Worm (Caenorhabditis elegans) whole organism, L1 larva: ENCODE measurements around the gene fbxb-9.

Experiments
- C04F5.9 ChIP-seq: sonication (generic microtip); optimal IDR thresholded peaks from 2 replicates; lab custom pipeline; 2016; ENCODE audit warnings: missing genetic modification characterization, missing compliant biosample characterization
- F16B12.6 ChIP-seq: fragments of 150-350 bp; optimal IDR thresholded peaks from 2 replicates; lab custom pipeline; 2014; ENCODE audit warnings: missing biosample characterization, missing genetic modification characterization
- aha-1 ChIP-seq: fragments of 150-350 bp; optimal IDR thresholded peaks from 2 replicates; lab custom pipeline; 2014; ENCODE audit warnings: missing biosample characterization, missing genetic modification characterization
- aly-2 ChIP-seq: fragments of 150-350 bp; optimal IDR thresholded peaks from 2 replicates; lab custom pipeline; 2014; ENCODE audit warnings: missing biosample characterization, missing genetic modification characterization
- blmp-1 ChIP-seq: fragments of 150-350 bp; optimal IDR thresholded peaks from 2 replicates; lab custom pipeline; 2014; ENCODE audit warnings: missing biosample characterization, missing genetic modification characterization
- ceh-82 ChIP-seq, 3 experiments: fragments of 150-350 bp in 1 of 3; sonication (generic microtip) in 2 of 3; optimal IDR thresholded peaks; 2 replicates each; lab custom pipeline; 2014 to 2017; ENCODE audit warnings: missing biosample characterization in 3 of 3, missing genetic modification characterization in 3 of 3
- ceh-88 ChIP-seq: fragments of 200-800 bp; sonication (Bioruptor generic); IDR thresholded peaks from 2 replicates; pipeline ENCODE4 v1.3.6; 2022; ENCODE audit warnings: missing genetic modification characterization, missing compliant biosample characterization
- ceh-90 ChIP-seq: sonication (generic microtip); optimal IDR thresholded peaks from 2 replicates; lab custom pipeline; 2016; ENCODE audit warnings: missing genetic modification characterization, missing compliant biosample characterization
- dpl-1 ChIP-seq, 3 experiments: fragments of 150-350 bp in 2 of 3; sonication (generic microtip) in 1 of 3; optimal IDR thresholded peaks; 2 replicates each; lab custom pipeline; 2014 to 2017; ENCODE audit warnings: missing biosample characterization in 3 of 3, missing genetic modification characterization in 3 of 3, missing genetic modification reagents in 3 of 3
- efl-1 ChIP-seq, 4 experiments: fragments of 150-350 bp; optimal IDR thresholded peaks in 3 of 4; peaks in 1 of 4; 1 replicate in 1 of 4; 2 replicates in 3 of 4; lab custom pipeline; 2014; ENCODE audit warnings: missing biosample characterization in 2 of 4, missing genetic modification characterization in 2 of 4, missing genetic modification reagents in 2 of 4
- egl-13 ChIP-seq: sonication (generic microtip); optimal IDR thresholded peaks from 2 replicates; lab custom pipeline; 2016; ENCODE audit warnings: missing genotype, missing genetic modification reagents, missing genetic modification characterization, missing compliant biosample characterization
- egl-27 ChIP-seq, 2 experiments: fragments of 150-350 bp in 1 of 2; sonication (generic microtip); optimal IDR thresholded peaks; 3 replicates each; lab custom pipeline; 2017 to 2018; ENCODE audit warnings: missing biosample characterization in 2 of 2, missing genetic modification characterization in 2 of 2, missing genetic modification reagents in 2 of 2
- elt-2 ChIP-seq: sonication (generic microtip); optimal IDR thresholded peaks from 2 replicates; lab custom pipeline; 2016; ENCODE audit warnings: missing genetic modification characterization, mild to moderate bottlenecking, inconsistent platforms, missing compliant biosample characterization, missing genetic modification reagents
- elt-3 ChIP-seq, 6 experiments: fragments of 150-350 bp in 1 of 6; sonication (generic microtip); optimal IDR thresholded peaks; 2 replicates each; lab custom pipeline; 2017 to 2018; ENCODE audit warnings: missing biosample characterization in 6 of 6, missing genetic modification characterization in 6 of 6, inconsistent platforms in 1 of 6
- ets-5 ChIP-seq: fragments of 200-800 bp; sonication (Bioruptor generic); IDR thresholded peaks from 2 replicates; pipeline ENCODE4 v1.3.6; 2022; ENCODE audit warnings: missing genetic modification characterization, missing compliant biosample characterization
- fkh-4 ChIP-seq: sonication (generic microtip); optimal IDR thresholded peaks from 2 replicates; lab custom pipeline; 2016; ENCODE audit warnings: missing compliant biosample characterization, missing genetic modification characterization, borderline replicate concordance
- fos-1 ChIP-seq: fragments of 150-350 bp; optimal IDR thresholded peaks from 2 replicates; lab custom pipeline; 2014; ENCODE audit warnings: missing biosample characterization, missing genetic modification characterization
- grh-1 ChIP-seq: fragments of 200-800 bp; sonication (Bioruptor generic); IDR thresholded peaks from 2 replicates; pipeline ENCODE4 v1.3.6; 2022; ENCODE audit warnings: missing genetic modification reagents, missing genetic modification characterization, missing compliant biosample characterization
- hlh-17 ChIP-seq: fragments of 200-800 bp; sonication (Bioruptor generic); optimal IDR thresholded peaks from 2 replicates; lab custom pipeline; 2018; ENCODE audit warnings: missing genetic modification characterization, mild to moderate bottlenecking, missing compliant biosample characterization, moderate library complexity, borderline replicate concordance
- hpl-2 ChIP-seq: fragments of 150-350 bp; optimal IDR thresholded peaks from 2 replicates; lab custom pipeline; 2014; ENCODE audit warnings: missing biosample characterization, missing genetic modification reagents, missing genetic modification characterization
- isw-1 ChIP-seq: fragments of 200-800 bp; sonication (Bioruptor generic); IDR thresholded peaks from 2 replicates; pipeline ENCODE4 v1.3.6; 2022; ENCODE audit warnings: missing genetic modification characterization, missing compliant biosample characterization
- jun-1 ChIP-seq: fragments of 150-350 bp; optimal IDR thresholded peaks from 2 replicates; lab custom pipeline; 2014; ENCODE audit warnings: missing biosample characterization, missing genetic modification reagents, missing genetic modification characterization
- lin-14 ChIP-seq: fragments of 200-800 bp; sonication (Bioruptor generic); optimal IDR thresholded peaks from 2 replicates; lab custom pipeline; 2018; ENCODE audit warnings: mild to moderate bottlenecking, missing genetic modification characterization, moderate library complexity, missing compliant biosample characterization
- lin-35 ChIP-seq, 2 experiments: fragments of 150-350 bp; optimal IDR thresholded peaks; 2 replicates each; lab custom pipeline; 2014; ENCODE audit warnings: missing biosample characterization in 2 of 2, missing genetic modification characterization in 2 of 2, missing genetic modification reagents in 2 of 2
- lin-39 ChIP-seq: fragments of 150-350 bp; optimal IDR thresholded peaks from 2 replicates; lab custom pipeline; 2014; ENCODE audit warnings: missing biosample characterization, missing genetic modification reagents, missing genetic modification characterization
- lsy-2 ChIP-seq, 2 experiments: fragments of 150-350 bp; optimal IDR thresholded peaks; 2 replicates each; lab custom pipeline; 2014; ENCODE audit warnings: missing biosample characterization in 2 of 2, missing genetic modification characterization in 2 of 2
- mab-9 ChIP-seq: fragments of 200-800 bp; sonication (Bioruptor generic); IDR thresholded peaks from 2 replicates; pipeline ENCODE4 v1.3.6; 2022; ENCODE audit warnings: missing genetic modification reagents, missing genetic modification characterization, missing compliant biosample characterization
- mef-2 ChIP-seq: fragments of 150-350 bp; optimal IDR thresholded peaks from 2 replicates; lab custom pipeline; 2014; ENCODE audit warnings: missing biosample characterization, missing genetic modification characterization
- mep-1 ChIP-seq: fragments of 150-350 bp; optimal IDR thresholded peaks from 2 replicates; lab custom pipeline; 2014; ENCODE audit warnings: missing biosample characterization, missing genetic modification characterization
- nhr-20 ChIP-seq: sonication (generic microtip); optimal IDR thresholded peaks from 2 replicates; lab custom pipeline; 2016; ENCODE audit warnings: mild to moderate bottlenecking, missing genetic modification characterization, missing compliant biosample characterization
- nhr-76 ChIP-seq: sonication (generic microtip); optimal IDR thresholded peaks from 2 replicates; lab custom pipeline; 2017; ENCODE audit warnings: missing biosample characterization, missing genetic modification characterization
- nhr-85 ChIP-seq: sonication (generic microtip); peaks from one replicate; lab custom pipeline; 2016; ENCODE audit warnings: missing genetic modification characterization, inconsistent platforms, missing compliant biosample characterization
- nhr-90 ChIP-seq: sonication (generic microtip); optimal IDR thresholded peaks from 2 replicates; lab custom pipeline; 2016; ENCODE audit warnings: mild to moderate bottlenecking, missing genetic modification characterization, missing compliant biosample characterization; ENCODE audit not compliant: poor library complexity
- pqm-1 ChIP-seq: sonication (generic microtip); optimal IDR thresholded peaks from 3 replicates; lab custom pipeline; 2017; ENCODE audit warnings: missing biosample characterization, missing genetic modification characterization
- rnt-1 ChIP-seq: sonication (generic microtip); optimal IDR thresholded peaks from 2 replicates; lab custom pipeline; 2016; ENCODE audit warnings: mild to moderate bottlenecking, missing genetic modification characterization, moderate library complexity, missing compliant biosample characterization
- snpc-4 ChIP-seq: fragments of 150-350 bp; optimal IDR thresholded peaks from 2 replicates; lab custom pipeline; 2014; ENCODE audit warnings: missing biosample characterization, missing genetic modification characterization
- snu-23 ChIP-seq: sonication (generic microtip); optimal IDR thresholded peaks from 2 replicates; lab custom pipeline; 2016; ENCODE audit warnings: missing genetic modification characterization, missing compliant biosample characterization
- sup-37 ChIP-seq: fragments of 200-800 bp; sonication (Bioruptor generic); optimal IDR thresholded peaks from 2 replicates; lab custom pipeline; 2018; ENCODE audit warnings: mild to moderate bottlenecking, missing genetic modification characterization, missing compliant biosample characterization
- tlp-1 ChIP-seq: fragments of 150-350 bp; optimal IDR thresholded peaks from 2 replicates; lab custom pipeline; 2014; ENCODE audit warnings: missing biosample characterization, missing genetic modification characterization
- unc-130 ChIP-seq: fragments of 150-350 bp; optimal IDR thresholded peaks from 2 replicates; lab custom pipeline; 2017; ENCODE audit warnings: missing biosample characterization, missing genetic modification characterization, inconsistent platforms
- unc-98 ChIP-seq: fragments of 200-800 bp; sonication (Bioruptor generic); IDR thresholded peaks from 2 replicates; pipeline ENCODE4 v1.3.6; 2022; ENCODE audit warnings: missing genetic modification characterization, missing compliant biosample characterization
- vab-15 ChIP-seq: sonication (generic microtip); optimal IDR thresholded peaks from 2 replicates; lab custom pipeline; 2017; ENCODE audit warnings: missing genotype, mild to moderate bottlenecking, missing genetic modification characterization, missing compliant biosample characterization
- xbp-1 ChIP-seq: sonication (generic microtip); optimal IDR thresholded peaks from 2 replicates; lab custom pipeline; 2016; ENCODE audit warnings: missing genetic modification characterization, missing compliant biosample characterization
- ztf-11 ChIP-seq, 2 experiments: sonication (generic microtip); optimal IDR thresholded peaks; 2 replicates each; lab custom pipeline; 2016 to 2017; ENCODE audit warnings: missing genetic modification characterization in 2 of 2, missing biosample characterization in 1 of 2, missing compliant biosample characterization in 1 of 2
- ztf-4 ChIP-seq: fragments of 150-350 bp; optimal IDR thresholded peaks from 2 replicates; lab custom pipeline; 2014; ENCODE audit warnings: missing biosample characterization, missing genetic modification characterization

fbxb-9 gene

DNA sequence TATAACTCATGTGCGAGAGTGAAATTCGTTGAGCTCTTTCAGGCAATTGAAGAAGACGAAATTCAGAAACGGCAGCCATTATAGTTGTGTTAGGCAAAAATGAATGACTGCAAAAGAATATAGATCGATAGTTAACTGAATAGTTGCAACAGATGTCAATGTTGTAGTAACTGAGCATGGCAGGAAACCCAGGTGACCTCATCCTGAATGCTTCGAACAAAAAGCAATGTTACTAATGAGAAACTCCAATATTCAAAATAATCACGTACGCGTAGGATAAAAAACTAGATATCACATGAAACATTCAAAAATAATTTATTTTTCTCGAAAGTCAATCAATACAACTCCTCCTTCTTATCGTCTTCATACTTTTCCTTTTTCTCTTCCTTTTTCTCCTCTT lies at the start of gene fbxb-9:
Gene fbxb-9 (minus strand): TSS at position 101 of the 400 bp plus-strand sequence.
- TF ChIP-seq aha-1 (tag; lab: Kevin White, UChicago) (no peak), hlh-17 (GFP tag; lab: Kevin White, UChicago) (no peak), jun-1 (tag; lab: Kevin White, UChicago) (no peak), lin-35 (GFP tag; optimal IDR thresholded peaks at IDR 0.05; lab: Kevin White, UChicago) (no peak), dpl-1 (GFP tag; optimal IDR thresholded peaks at IDR 0.05; lab: Kevin White, UChicago) (no peak), vab-15 (tag; lab: Kevin White, UChicago) (no peak), fos-1 (tag; lab: Kevin White, UChicago) (no peak), mab-9 (GFP tag; lab: Robert Waterston, UW) (no peak)

DNA sequence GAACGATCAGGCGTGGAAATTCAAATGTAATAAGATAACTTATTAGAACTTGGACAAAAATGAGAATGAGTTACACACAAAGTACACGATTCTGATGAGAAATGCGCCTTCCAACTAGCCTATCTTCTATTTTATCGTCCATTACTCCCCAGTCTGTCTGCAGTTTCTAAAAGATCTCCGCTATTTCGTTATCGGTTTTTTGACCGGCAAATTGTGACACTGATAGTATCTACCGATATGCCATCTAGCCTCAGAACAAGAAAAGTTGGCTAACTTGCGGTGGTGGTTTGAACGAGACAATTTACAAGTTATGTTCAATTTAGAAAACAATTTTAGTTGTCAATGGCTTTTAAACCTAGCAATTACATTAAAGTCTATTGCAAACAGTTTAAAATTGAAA lies 49.2 kb upstream of the fbxb-9 start:
- TF ChIP-seq lin-14 (GFP tag; lab: Kevin White, UChicago) (peak; percentile 78), unc-130 (tag; lab: Kevin White, UChicago) (peak; percentile 21), nhr-20 (tag; lab: Kevin White, UChicago) (peak; percentile 23), blmp-1 (tag; lab: Kevin White, UChicago) (peak; percentile 52), ceh-88 (GFP tag; lab: Robert Waterston, UW) (no peak), rnt-1 (tag; lab: Kevin White, UChicago) (peak; percentile 9), lin-35 (GFP tag; optimal IDR thresholded peaks at IDR 0.05; lab: Kevin White, UChicago) (peak in 1 of 2 experiments; percentile 29), C04F5.9 (tag; lab: Kevin White, UChicago) (no peak), ceh-82 (tag; optimal IDR thresholded peaks at IDR 0.05; lab: Kevin White, UChicago) (peak in 1 of 3 experiments; percentile 0), elt-3 (tag; optimal IDR thresholded peaks at IDR 0.05; lab: Kevin White, UChicago) (peak in 2 of 6 experiments; percentile 46 to 57), elt-2 (peak; percentile 44), isw-1 (GFP tag; lab: Robert Waterston, UW) (no peak), egl-13 (no peak), tlp-1 (tag; lab: Kevin White, UChicago) (peak; percentile 69), nhr-85 (tag; lab: Kevin White, UChicago) (peak; percentile 71), snu-23 (GFP tag; lab: Kevin White, UChicago) (peak; percentile 13), mep-1 (tag; lab: Kevin White, UChicago) (peak; percentile 10)

DNA sequence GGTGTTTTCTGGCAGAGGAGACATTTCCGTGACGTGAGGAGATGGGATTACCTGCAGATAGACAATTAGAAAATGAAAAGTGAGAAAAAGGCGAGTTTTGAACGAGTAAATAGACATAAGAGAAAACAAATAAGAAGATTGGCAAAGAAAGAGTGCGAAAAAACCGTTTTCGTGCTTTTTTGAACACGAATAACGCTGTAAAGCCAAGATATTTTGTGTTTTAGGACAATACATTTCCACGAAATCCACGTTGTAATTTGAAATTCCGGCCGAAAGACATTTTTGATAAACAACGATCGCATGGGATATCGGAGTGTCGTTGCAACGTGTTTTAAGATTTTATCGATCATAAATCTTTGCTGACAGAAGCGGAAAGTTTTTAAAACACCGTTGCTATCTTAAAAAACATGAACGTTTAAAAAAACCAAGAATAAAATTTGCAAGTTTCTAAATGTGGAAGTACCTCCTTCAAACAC lies 48.5 kb upstream of the fbxb-9 start, which contains the start of gene adk-1:
Gene adk-1 (minus strand): TSS at position 51 of the 476 bp plus-strand sequence.
- TF ChIP-seq mab-9 (GFP tag; lab: Robert Waterston, UW) (no peak), lin-39 (no peak), tlp-1 (tag; lab: Kevin White, UChicago) (no peak), nhr-90 (no peak), egl-27 (tag; optimal IDR thresholded peaks at IDR 0.05; lab: Kevin White, UChicago) (no peak), hlh-17 (GFP tag; lab: Kevin White, UChicago) (no peak), lsy-2 (tag; optimal IDR thresholded peaks at IDR 0.05; lab: Kevin White, UChicago) (peak; percentile 11 to 49), ztf-4 (tag; lab: Kevin White, UChicago) (no peak), xbp-1 (tag; lab: Kevin White, UChicago) (peak; percentile 2), grh-1 (no peak), fkh-4 (tag; lab: Kevin White, UChicago) (no peak), ets-5 (GFP tag; lab: Robert Waterston, UW) (no peak), ceh-90 (no peak), elt-3 (tag; optimal IDR thresholded peaks at IDR 0.05; lab: Kevin White, UChicago) (no peak), dpl-1 (GFP tag; optimal IDR thresholded peaks at IDR 0.05; lab: Kevin White, UChicago) (peak in 2 of 3 experiments; percentile 57 to 75), egl-13 (no peak), ztf-11 (tag; optimal IDR thresholded peaks at IDR 0.05; lab: Kevin White, UChicago) (no peak), nhr-76 (tag; lab: Kevin White, UChicago) (no peak), sup-37 (GFP tag; lab: Kevin White, UChicago) (no peak), hpl-2 (no peak), snpc-4 (tag; lab: Kevin White, UChicago) (no peak), efl-1 (optimal IDR thresholded peaks at IDR 0.05; lab: Kevin White, UChicago) (peak in 1 of 2 experiments; percentile 68), efl-1 (GFP tag; optimal IDR thresholded peaks at IDR 0.05 in 1 of 2; lab: Kevin White, UChicago) (peak; percentile 73 to 97), aly-2 (no peak), blmp-1 (tag; lab: Kevin White, UChicago) (peak; percentile 6), fos-1 (tag; lab: Kevin White, UChicago) (no peak), lin-35 (GFP tag; optimal IDR thresholded peaks at IDR 0.05; lab: Kevin White, UChicago) (peak; percentile 12 to 68), F16B12.6 (tag; lab: Kevin White, UChicago) (no peak), lin-14 (GFP tag; lab: Kevin White, UChicago) (no peak), mef-2 (no peak), unc-98 (no peak), nhr-85 (tag; lab: Kevin White, UChicago) (no peak), aha-1 (tag; lab: Kevin White, UChicago) (no peak), pqm-1 (no peak)
